Worm (Caenorhabditis elegans): Measurements from ENCODE around the gene W05H9.2.
A peak's percentile ranks its signal among the peaks of the same experiment; 100 is the strongest.

Gene W05H9.2

DNA sequence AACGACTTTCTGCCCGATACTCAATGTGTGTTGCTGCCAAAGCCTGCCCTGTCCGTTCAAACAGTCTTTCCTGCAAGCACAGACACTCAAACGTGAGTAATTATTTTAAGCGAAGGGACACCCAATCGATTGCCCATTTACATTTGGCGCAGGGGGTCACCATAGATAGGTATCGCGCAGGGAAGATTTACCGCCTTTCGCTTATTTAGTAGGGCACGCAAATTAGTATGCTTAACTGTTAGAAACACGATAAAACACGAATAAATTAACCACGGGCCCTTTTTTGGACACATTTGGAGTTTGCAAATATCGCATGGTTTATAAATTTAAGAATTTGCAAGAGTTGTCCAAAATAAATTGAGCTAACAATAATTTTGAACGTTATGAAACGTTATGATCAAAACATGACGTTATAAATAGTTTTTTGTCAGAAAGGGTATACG lies 29.6 kb downstream of the W05H9.2 start:
- TF ChIP-seq scrt-1 (GFP tag; IDR thresholded peaks at IDR 0.05) = peak; percentile 79
- no peak for TF ChIP-seq ceh-36 (tag; optimal IDR thresholded peaks at IDR 0.05)
- no peak for TF ChIP-seq tbx-11 (GFP tag; IDR thresholded peaks at IDR 0.05)
- TF ChIP-seq hmbx-1 (tag; optimal IDR thresholded peaks at IDR 0.05) = no peak
- TF ChIP-seq pes-1 (GFP tag; IDR thresholded peaks at IDR 0.05) = no peak; the same call in 1 of the 2 replicates
- no peak for TF ChIP-seq aly-1 (tag; optimal IDR thresholded peaks at IDR 0.05)
- TF ChIP-seq hmg-4 (GFP tag; optimal IDR thresholded peaks at IDR 0.05) = peak; percentile 92
- TF ChIP-seq tra-4 (tag; optimal IDR thresholded peaks at IDR 0.05) = peak; percentile 40
- TF ChIP-seq ama-1 (optimal IDR thresholded peaks at IDR 0.05) = no peak
- TF ChIP-seq hnd-1 (tag; optimal IDR thresholded peaks at IDR 0.05) = peak; percentile 37
- no peak for TF ChIP-seq B0310.2 (tag; optimal IDR thresholded peaks at IDR 0.05)
- TF ChIP-seq flt-1 (GFP tag; IDR thresholded peaks at IDR 0.05) = peak; percentile 70
- peak; percentile 63 for TF ChIP-seq sea-1 (GFP tag; conservative IDR thresholded peaks at IDR 0.05)
- TF ChIP-seq ets-7 (tag; optimal IDR thresholded peaks at IDR 0.05) = peak; percentile 1
- TF ChIP-seq ceh-13 (GFP tag; optimal IDR thresholded peaks at IDR 0.05) = peak; percentile 51
- peak; percentile 64; the same call in 1 of the 2 replicates for TF ChIP-seq tbx-37 (GFP tag; conservative IDR thresholded peaks at IDR 0.05)
- peak; percentile 95 for TF ChIP-seq F13C5.2 (tag; optimal IDR thresholded peaks at IDR 0.05)

DNA sequence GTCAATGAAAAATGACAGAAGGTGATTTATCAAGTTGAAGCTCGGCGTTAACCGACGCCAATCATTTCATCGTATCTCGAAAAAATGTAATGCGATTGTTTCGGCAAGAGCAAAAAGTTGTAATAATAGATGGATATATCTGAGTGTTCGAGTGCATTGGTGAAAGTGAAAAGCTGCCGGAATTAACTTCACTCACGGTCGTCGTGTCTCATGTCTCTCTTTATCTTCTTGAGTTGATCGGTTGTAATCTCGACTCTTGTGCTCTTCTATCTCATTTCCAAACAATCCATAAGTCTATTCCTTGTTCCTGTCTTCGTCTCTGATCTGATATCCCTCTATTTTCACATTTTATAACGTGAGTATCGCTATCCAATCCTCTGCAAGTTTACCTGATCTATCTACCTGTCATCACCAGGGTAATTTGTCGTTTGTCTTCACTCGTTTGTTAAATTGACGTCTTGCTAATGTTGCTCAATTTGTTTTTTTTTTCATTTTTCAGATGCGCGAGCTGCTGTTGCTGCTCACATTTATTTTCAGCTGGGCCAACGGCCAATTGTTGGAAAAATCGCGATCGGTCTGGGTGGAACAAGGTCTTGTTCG lies 32.9 kb downstream of the W05H9.2 start, which contains the start of gene cest-16:
cest-16 (plus strand) TSS at position 302 of the 600 bp plus-strand sequence.
- TF ChIP-seq tbx-11 (GFP tag; IDR thresholded peaks at IDR 0.05) (no peak), pes-1 (GFP tag; IDR thresholded peaks at IDR 0.05) (no peak), hmbx-1 (tag; optimal IDR thresholded peaks at IDR 0.05) (no peak), flt-1 (GFP tag; IDR thresholded peaks at IDR 0.05) (no peak), aly-1 (tag; optimal IDR thresholded peaks at IDR 0.05) (no peak), B0310.2 (tag; optimal IDR thresholded peaks at IDR 0.05) (no peak), hnd-1 (tag; optimal IDR thresholded peaks at IDR 0.05) (no peak), ama-1 (optimal IDR thresholded peaks at IDR 0.05) (no peak), scrt-1 (GFP tag; IDR thresholded peaks at IDR 0.05) (no peak), tbx-37 (GFP tag; conservative IDR thresholded peaks at IDR 0.05) (no peak)

DNA sequence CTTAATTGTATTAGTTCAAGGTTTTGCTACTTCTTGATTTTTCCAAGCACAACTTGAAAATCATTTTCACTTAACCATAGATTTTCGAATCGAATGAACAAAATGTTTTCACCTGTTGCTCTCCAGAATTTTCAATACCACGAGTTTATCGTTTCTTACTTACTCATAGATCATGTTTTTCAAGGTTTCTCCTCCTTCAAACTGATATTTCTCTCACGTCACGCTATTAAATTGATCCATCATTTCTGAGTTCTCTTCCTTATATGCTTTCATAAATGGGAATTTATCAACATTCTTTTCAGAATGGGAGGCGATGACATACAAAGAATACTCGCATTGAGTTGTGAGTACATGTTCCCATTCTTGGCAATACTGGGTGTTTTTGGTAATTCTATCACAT lies 44.6 kb downstream of the W05H9.2 start, which contains the start of gene npr-38:
npr-38 (plus strand) TSS at position 301 of the 400 bp plus-strand sequence.
- TF ChIP-seq ets-7 (tag; optimal IDR thresholded peaks at IDR 0.05) = no peak
- no peak for TF ChIP-seq pes-1 (GFP tag; IDR thresholded peaks at IDR 0.05)
- TF ChIP-seq tbx-11 (GFP tag; IDR thresholded peaks at IDR 0.05) = no peak
- no peak for TF ChIP-seq flt-1 (GFP tag; IDR thresholded peaks at IDR 0.05)

DNA sequence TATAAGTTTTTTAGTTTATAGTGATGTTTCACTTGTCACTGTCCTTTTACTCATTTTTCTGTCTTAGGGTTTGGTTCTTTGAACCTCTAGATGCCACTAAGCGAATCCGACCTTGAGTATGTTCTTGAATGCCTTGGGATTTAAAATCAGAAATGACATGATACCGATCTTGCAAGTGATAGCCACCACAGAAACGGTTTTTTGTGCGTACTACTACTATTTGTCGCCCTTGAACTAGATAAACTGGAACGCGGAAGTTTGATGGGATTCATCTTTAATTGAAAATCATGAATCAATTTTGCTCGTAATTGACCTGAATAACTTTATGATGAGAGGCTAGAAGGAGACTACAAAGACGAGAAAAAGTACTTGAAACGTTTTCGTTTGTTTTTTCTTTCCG lies 52.0 kb downstream of the W05H9.2 start:
- TF ChIP-seq pes-1 (GFP tag; IDR thresholded peaks at IDR 0.05) (no peak), ets-7 (tag; optimal IDR thresholded peaks at IDR 0.05) (no peak), ceh-13 (GFP tag; optimal IDR thresholded peaks at IDR 0.05) (no peak), hmg-4 (GFP tag; optimal IDR thresholded peaks at IDR 0.05) (no peak)

DNA sequence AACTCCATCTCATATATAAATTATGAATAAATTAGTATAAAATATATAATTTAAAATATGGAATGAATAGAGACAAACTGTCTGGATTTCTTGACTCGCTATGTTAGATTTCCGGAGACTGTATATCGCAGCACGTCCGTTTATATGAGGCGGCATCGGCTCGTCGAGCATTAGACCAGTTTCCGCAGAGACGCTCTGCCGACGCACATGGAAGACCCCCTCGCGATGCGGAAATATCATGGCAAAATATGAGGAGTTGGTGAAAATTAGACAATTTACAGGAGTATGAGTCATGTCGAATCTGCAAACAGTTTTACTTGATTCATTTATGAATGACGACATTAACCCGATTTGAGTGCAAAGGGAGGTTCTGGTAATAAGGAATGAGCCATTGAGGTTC lies 52.7 kb downstream of the W05H9.2 start, which contains the start of gene chtb-3:
chtb-3 (minus strand) TSS at position 101 of the 400 bp plus-strand sequence.
- no peak for TF ChIP-seq sea-1 (GFP tag; conservative IDR thresholded peaks at IDR 0.05)

All from whole organism, early embryonic.